Worm (Caenorhabditis elegans): Measurements from ENCODE around the gene C46C2.3.
"Not testable (repeated sequence)": the region's sequence is repeated elsewhere in the genome, so short reads cannot be mapped to it uniquely, and the experiment has no call there.

Gene C46C2.3

ce11 chrIV:9243670-9244069, 18.7 kb downstream of the C46C2.3 start, which contains the start of gene rab-28:
Gene rab-28 (minus strand): TSS chrIV:9244012.
- TF ChIP-seq madf-10 (tag; optimal IDR thresholded peaks at IDR 0.05) (no peak), dpff-1 (tag; optimal IDR thresholded peaks at IDR 0.05) (no peak), Y56A3A.18 (GFP tag; IDR thresholded peaks at IDR 0.05) (no peak), ceh-58 (GFP tag; IDR thresholded peaks at IDR 0.05) (no peak), F39B2.1 (GFP tag; IDR thresholded peaks at IDR 0.05) (no peak), aptf-2 (GFP tag; conservative IDR thresholded peaks at IDR 0.05) (no peak), madf-3 (GFP tag; IDR thresholded peaks at IDR 0.05) (no peak), T07F8.4 (tag; optimal IDR thresholded peaks at IDR 0.05) (no peak)

- TF ChIP-seq somi-1 (GFP tag; optimal IDR thresholded peaks at IDR 0.05) = no peak
- TF ChIP-seq F33H1.4 (GFP tag; IDR thresholded peaks at IDR 0.05) = no peak
- TF ChIP-seq mel-28 (tag; optimal IDR thresholded peaks at IDR 0.05; ENCODE audit: borderline replicate concordance) = no peak
- no peak for TF ChIP-seq attf-5 (GFP tag; optimal IDR thresholded peaks at IDR 0.05)
- TF ChIP-seq B0019.2 (GFP tag; conservative IDR thresholded peaks at IDR 0.05) = no peak
- TF ChIP-seq pha-4 (tag; optimal IDR thresholded peaks at IDR 0.05) = no peak
- no peak for TF ChIP-seq nhr-179 (tag; optimal IDR thresholded peaks at IDR 0.05)
- no peak for TF ChIP-seq nhr-90 (tag; optimal IDR thresholded peaks at IDR 0.05)
- TF ChIP-seq lin-40 (tag; optimal IDR thresholded peaks at IDR 0.05) = no peak
- no peak for TF ChIP-seq tbx-9 (tag; optimal IDR thresholded peaks at IDR 0.05; ENCODE audit: borderline replicate concordance)
- TF ChIP-seq lir-1 (GFP tag; conservative IDR thresholded peaks at IDR 0.05) = no peak
- TF ChIP-seq F55B11.4 (tag; optimal IDR thresholded peaks at IDR 0.05; ENCODE audit: borderline replicate concordance, insufficient read depth) = no peak
- no peak for TF ChIP-seq rcor-1 (GFP tag; IDR thresholded peaks at IDR 0.05)
- no peak for TF ChIP-seq rec-8 (tag; optimal IDR thresholded peaks at IDR 0.05)
- TF ChIP-seq B0336.3 (GFP tag; IDR thresholded peaks at IDR 0.05) = no peak
- no peak for TF ChIP-seq D2030.7 (GFP tag; IDR thresholded peaks at IDR 0.05)
- no peak for TF ChIP-seq lsl-1 (GFP tag; optimal IDR thresholded peaks at IDR 0.05)
- TF ChIP-seq F49E8.2 (tag; optimal IDR thresholded peaks at IDR 0.05; ENCODE audit: insufficient read depth) = no peak
- TF ChIP-seq egl-18 (GFP tag; IDR thresholded peaks at IDR 0.05) = no peak
Measured at ce11 chrIV:9245423-9245822, 20.5 kb downstream of the C46C2.3 start, which contains the start of gene Y11D7A.5. Gene Y11D7A.5 (minus strand): TSS chrIV:9245523.

ce11 chrIV:9249219-9249618, 24.3 kb downstream of the C46C2.3 start, which contains the start of gene Y11D7A.7:
Gene Y11D7A.7 (plus strand): TSS chrIV:9249519.
- not testable (repeated sequence) for TF ChIP-seq fkh-3, K12H6.12, F10E7.11 (tag; optimal IDR thresholded peaks at IDR 0.05)

- no peak for TF ChIP-seq repo-1 (tag; optimal IDR thresholded peaks at IDR 0.05)
- TF ChIP-seq madf-3 (GFP tag; IDR thresholded peaks at IDR 0.05) = no peak
- no peak for TF ChIP-seq attf-5 (GFP tag; optimal IDR thresholded peaks at IDR 0.05)
- TF ChIP-seq madf-6 (GFP tag; IDR thresholded peaks at IDR 0.05) = no peak
- TF ChIP-seq B0336.3 (GFP tag; IDR thresholded peaks at IDR 0.05) = no peak
- TF ChIP-seq B0019.2 (GFP tag; conservative IDR thresholded peaks at IDR 0.05) = no peak
- no peak for TF ChIP-seq nhr-80 (tag; optimal IDR thresholded peaks at IDR 0.05)
- no peak for TF ChIP-seq hmg-20 (GFP tag; IDR thresholded peaks at IDR 0.05)
- no peak for TF ChIP-seq snpc-1.1 (tag; optimal IDR thresholded peaks at IDR 0.05; ENCODE audit: insufficient read depth)
- TF ChIP-seq lin-40 (tag; optimal IDR thresholded peaks at IDR 0.05) = no peak
- no peak for TF ChIP-seq nhr-120 (GFP tag; IDR thresholded peaks at IDR 0.05)
- no peak for TF ChIP-seq gei-17 (GFP tag; optimal IDR thresholded peaks at IDR 0.05)
- no peak for TF ChIP-seq hlh-26 (GFP tag; conservative IDR thresholded peaks at IDR 0.05)
- no peak for TF ChIP-seq dpff-1 (tag; optimal IDR thresholded peaks at IDR 0.05)
- TF ChIP-seq egrh-3 (GFP tag; IDR thresholded peaks at IDR 0.05) = no peak
- no peak for TF ChIP-seq C17E4.6 (GFP tag; IDR thresholded peaks at IDR 0.05)
- TF ChIP-seq dpl-1 (GFP tag; optimal IDR thresholded peaks at IDR 0.05) = no peak
- TF ChIP-seq pha-4 (tag; optimal IDR thresholded peaks at IDR 0.05) = no peak
- TF ChIP-seq aptf-2 (GFP tag; conservative IDR thresholded peaks at IDR 0.05) = no peak
Measured at ce11 chrIV:9251079-9251478, 26.2 kb downstream of the C46C2.3 start, which contains the start of gene Y11D7A.8. Gene Y11D7A.8 (plus strand): TSS chrIV:9251379.

All from whole organism, young adult.